Worm (Caenorhabditis elegans) whole organism, L4/young adult: Measurements from ENCODE around the gene F54D5.23.

Experiments used
- W03F9.2 ChIP-seq: fragments of 150-350 bp; optimal IDR thresholded peaks from 2 replicates; lab custom pipeline; 2014; ENCODE audit warnings: missing biosample characterization, missing genetic modification characterization
- dao-5 ChIP-seq: sonication (generic microtip); optimal IDR thresholded peaks from 2 replicates; lab custom pipeline; 2016; ENCODE audit warnings: missing genotype, missing genetic modification characterization, moderate library complexity, missing compliant biosample characterization

ce11 chrII:11547254-11547687 is 21.8 kb downstream of the F54D5.23 start, which contains the start of gene F54D5.7:
- TF ChIP-seq W03F9.2, result peak; percentile 30
- TF ChIP-seq dao-5 (tag; lab: Kevin White, UChicago), result no peak
